Worm (Caenorhabditis elegans) whole organism, early embryonic: Measurements from ENCODE around the gene srh-218.

Experiments used
- B0310.2 ChIP-seq: sonication (generic microtip); optimal IDR thresholded peaks from 2 replicates; lab custom pipeline; 2016; ENCODE audit warnings: mild to moderate bottlenecking, missing genetic modification characterization, missing compliant biosample characterization
- ama-1 ChIP-seq: fragments of 150-350 bp; optimal IDR thresholded peaks from 2 replicates; lab custom pipeline; 2014
- ceh-13 ChIP-seq: fragments of 200-800 bp; sonication (Bioruptor generic); optimal IDR thresholded peaks from 2 replicates; lab custom pipeline; 2018; ENCODE audit warnings: mild to moderate bottlenecking, missing genetic modification characterization, missing compliant biosample characterization
- ceh-36 ChIP-seq: sonication (generic microtip); optimal IDR thresholded peaks from 2 replicates; lab custom pipeline; 2016; ENCODE audit warnings: missing genetic modification characterization, inconsistent platforms, missing compliant biosample characterization
- hmbx-1 ChIP-seq: sonication (generic microtip); optimal IDR thresholded peaks from 2 replicates; lab custom pipeline; 2016; ENCODE audit warnings: mild to moderate bottlenecking, missing genetic modification characterization, missing compliant biosample characterization
- hnd-1 ChIP-seq: sonication (generic microtip); optimal IDR thresholded peaks from 2 replicates; lab custom pipeline; 2016; ENCODE audit warnings: missing genetic modification characterization, missing compliant biosample characterization
- pes-1 ChIP-seq: fragments of 200-800 bp; sonication (Bioruptor generic); IDR thresholded peaks from 2 replicates; pipeline ENCODE4 v1.3.6; 2022; ENCODE audit warnings: missing genetic modification reagents, missing genetic modification characterization, missing compliant biosample characterization
- sea-1 ChIP-seq: fragments of 200-800 bp; sonication (Bioruptor generic); conservative IDR thresholded peaks from 2 replicates; pipeline ENCODE4 v1.3.6; 2022; ENCODE audit warnings: missing genetic modification characterization, missing compliant biosample characterization
- tbx-37 ChIP-seq: fragments of 200-800 bp; sonication (Bioruptor generic); conservative IDR thresholded peaks from 2 replicates; pipeline ENCODE4 v1.3.6; 2022; ENCODE audit warnings: missing genetic modification reagents, missing genetic modification characterization, missing compliant biosample characterization
- tra-4 ChIP-seq: sonication (generic microtip); optimal IDR thresholded peaks from 2 replicates; lab custom pipeline; 2017; ENCODE audit warnings: missing genetic modification characterization, missing compliant biosample characterization

ce11 chrV:15480505-15481075 is 13.2 kb upstream of the srh-218 start:
- TF ChIP-seq pes-1 (GFP tag; lab: Robert Waterston, UW) = no peak
- TF ChIP-seq ama-1 (lab: Kevin White, UChicago) = no peak
- TF ChIP-seq ceh-13 = no peak
- TF ChIP-seq hmbx-1 (tag; lab: Kevin White, UChicago) = no peak
- TF ChIP-seq tra-4 = no peak
- TF ChIP-seq hnd-1 (tag; lab: Kevin White, UChicago) = no peak
- TF ChIP-seq tbx-37 (GFP tag; lab: Robert Waterston, UW) = no peak
- no peak for TF ChIP-seq ceh-36 (tag; lab: Kevin White, UChicago)
- TF ChIP-seq B0310.2 = no peak
- no peak for TF ChIP-seq sea-1 (GFP tag; lab: Robert Waterston, UW)
